Fruit fly (Drosophila melanogaster) whole organism, embryonic: Measurements from ENCODE around the gene Ugt36D1.

Experiments
- Abd-B ChIP-seq: fragments of 200-800 bp; sonication (Bioruptor generic); optimal IDR thresholded peaks from 2 replicates; lab custom pipeline; 2018; ENCODE audit warnings: missing biosample characterization, mild to moderate bottlenecking, missing genetic modification characterization, moderate library complexity
- BEAF-32 ChIP-seq: fragments of 200-800 bp; sonication (Bioruptor generic); optimal IDR thresholded peaks from 3 replicates; lab custom pipeline; 2017; ENCODE audit warnings: missing biosample characterization, missing genetic modification characterization, mild to moderate bottlenecking, moderate library complexity, missing genetic modification reagents
- CG10366 ChIP-seq: fragments of 200-800 bp; sonication (Bioruptor generic); IDR thresholded peaks from 2 replicates; pipeline ENCODE4 v1.3.6; 2022; ENCODE audit warnings: missing biosample characterization, missing genetic modification characterization
- CG10462 ChIP-seq: fragments of 200-800 bp; sonication (Bioruptor generic); optimal IDR thresholded peaks from 2 replicates; lab custom pipeline; 2016; ENCODE audit warnings: missing biosample characterization, missing genetic modification characterization
- CG11085 ChIP-seq: fragments of 200-800 bp; sonication (Bioruptor generic); IDR thresholded peaks from 2 replicates; pipeline ENCODE4 v1.3.6; 2022; ENCODE audit warnings: missing biosample characterization, missing genetic modification characterization
- CG11093 ChIP-seq: fragments of 200-800 bp; sonication (Bioruptor generic); IDR thresholded peaks from 3 replicates; pipeline ENCODE4 v1.3.6; 2022; ENCODE audit warnings: missing biosample characterization, missing genetic modification characterization
- CG11504 ChIP-seq: fragments of 200-800 bp; sonication (Bioruptor generic); optimal IDR thresholded peaks from 3 replicates; lab custom pipeline; 2019; ENCODE audit warnings: missing biosample characterization, mild to moderate bottlenecking, missing genetic modification characterization, moderate library complexity
- CG13894 ChIP-seq: fragments of 200-800 bp; sonication (Bioruptor generic); optimal IDR thresholded peaks from 3 replicates; lab custom pipeline; 2018; ENCODE audit warnings: missing biosample characterization, mild to moderate bottlenecking, missing genetic modification characterization, moderate library complexity
- CG16779 ChIP-seq: fragments of 200-800 bp; sonication (Bioruptor generic); IDR thresholded peaks from 2 replicates; pipeline ENCODE4 v1.3.6; 2022; ENCODE audit warnings: missing biosample characterization, missing genetic modification characterization
- CG17568 ChIP-seq: fragments of 200-800 bp; sonication (Bioruptor generic); optimal IDR thresholded peaks from 2 replicates; lab custom pipeline; 2018; ENCODE audit warnings: missing biosample characterization, mild to moderate bottlenecking, missing genetic modification characterization, moderate library complexity
- CG18476 ChIP-seq: fragments of 200-800 bp; sonication (Bioruptor generic); optimal IDR thresholded peaks from 2 replicates; lab custom pipeline; 2016; ENCODE audit warnings: missing biosample characterization, mild to moderate bottlenecking, missing genetic modification characterization
- CG2199 ChIP-seq: fragments of 200-800 bp; sonication (Bioruptor generic); IDR thresholded peaks from 3 replicates; pipeline ENCODE4 v1.3.6; 2022; ENCODE audit warnings: missing biosample characterization, missing genetic modification characterization
- CG2875 ChIP-seq: fragments of 200-800 bp; sonication (Bioruptor generic); optimal IDR thresholded peaks from 2 replicates; lab custom pipeline; 2017; ENCODE audit warnings: missing biosample characterization, mild to moderate bottlenecking, missing genetic modification characterization, missing genetic modification reagents
- CG32532 ChIP-seq: fragments of 200-800 bp; sonication (Bioruptor generic); IDR thresholded peaks from 2 replicates; pipeline ENCODE4 v1.3.6; 2022; ENCODE audit warnings: missing biosample characterization, missing genetic modification characterization
- CG3281 ChIP-seq: fragments of 200-800 bp; sonication (Bioruptor generic); optimal IDR thresholded peaks from 3 replicates; lab custom pipeline; 2017; ENCODE audit warnings: missing biosample characterization, mild to moderate bottlenecking, missing genetic modification characterization
- CG34422 ChIP-seq: fragments of 200-800 bp; sonication (Bioruptor generic); IDR thresholded peaks from 3 replicates; pipeline ENCODE4 v1.3.6; 2022; ENCODE audit warnings: missing biosample characterization, missing genetic modification characterization
- CG7786 ChIP-seq: fragments of 200-800 bp; sonication (Bioruptor generic); optimal IDR thresholded peaks from 2 replicates; lab custom pipeline; 2016; ENCODE audit warnings: missing biosample characterization, missing genetic modification characterization
- CG9817 ChIP-seq: fragments of 200-800 bp; sonication (Bioruptor generic); optimal IDR thresholded peaks from 2 replicates; lab custom pipeline; 2018; ENCODE audit warnings: missing biosample characterization, mild to moderate bottlenecking, missing genetic modification characterization, moderate library complexity
- CG9876 ChIP-seq: fragments of 200-800 bp; sonication (Bioruptor generic); optimal IDR thresholded peaks from 2 replicates; lab custom pipeline; 2016; ENCODE audit warnings: missing biosample characterization, missing genetic modification characterization
- E2f2 ChIP-seq: fragments of 200-800 bp; sonication (Bioruptor generic); IDR thresholded peaks from 2 replicates; pipeline ENCODE4 v1.3.6; 2022; ENCODE audit warnings: missing biosample characterization, missing genetic modification characterization
- Elba2 ChIP-seq: fragments of 200-800 bp; sonication (Bioruptor generic); optimal IDR thresholded peaks from 3 replicates; lab custom pipeline; 2016; ENCODE audit warnings: missing biosample characterization, missing genetic modification characterization
- Gug ChIP-seq: fragments of 200-800 bp; sonication (Bioruptor generic); IDR thresholded peaks from 4 replicates; pipeline ENCODE4 v1.3.6; 2022; ENCODE audit warnings: missing biosample characterization, missing genetic modification characterization
- HmgD ChIP-seq: fragments of 200-800 bp; sonication (Bioruptor generic); optimal IDR thresholded peaks from 3 replicates; lab custom pipeline; 2016; ENCODE audit warnings: missing biosample characterization, missing genetic modification characterization
- Hmr ChIP-seq: fragments of 200-800 bp; sonication (Bioruptor generic); optimal IDR thresholded peaks from 3 replicates; lab custom pipeline; 2017; ENCODE audit warnings: mild to moderate bottlenecking, missing biosample characterization, missing genetic modification reagents, missing genetic modification characterization
- Lhr ChIP-seq: fragments of 200-800 bp; sonication (Bioruptor generic); optimal IDR thresholded peaks from 3 replicates; lab custom pipeline; 2017; ENCODE audit warnings: mild to moderate bottlenecking, missing biosample characterization, missing genetic modification reagents, missing genetic modification characterization
- MESR4 ChIP-seq: fragments of 200-800 bp; sonication (Bioruptor generic); optimal IDR thresholded peaks from 2 replicates; lab custom pipeline; 2018; ENCODE audit warnings: missing biosample characterization, mild to moderate bottlenecking, missing genetic modification characterization, moderate library complexity
- Max ChIP-seq: fragments of 200-800 bp; sonication (Bioruptor generic); optimal IDR thresholded peaks from 2 replicates; lab custom pipeline; 2016; ENCODE audit warnings: missing biosample characterization, mild to moderate bottlenecking, missing genetic modification characterization
- Myb ChIP-seq: fragments of 200-800 bp; sonication (Bioruptor generic); optimal IDR thresholded peaks from 2 replicates; lab custom pipeline; 2016; ENCODE audit warnings: missing biosample characterization, missing genetic modification characterization
- NC2α ChIP-seq: fragments of 200-800 bp; sonication (Bioruptor generic); optimal IDR thresholded peaks from 2 replicates; lab custom pipeline; 2016; ENCODE audit warnings: missing biosample characterization, missing genetic modification characterization
- Opbp ChIP-seq: fragments of 200-800 bp; sonication (Bioruptor generic); IDR thresholded peaks from 3 replicates; pipeline ENCODE4 v1.3.6; 2022; ENCODE audit warnings: missing biosample characterization, missing genetic modification characterization; ENCODE audit not compliant: partially characterized antibody
- Scr ChIP-seq: fragments of 200-800 bp; sonication (Bioruptor generic); IDR thresholded peaks from 2 replicates; pipeline ENCODE4 v1.3.6; 2022; ENCODE audit warnings: missing biosample characterization, missing genetic modification characterization; ENCODE audit not compliant: partially characterized antibody
- Sox102F ChIP-seq: fragments of 200-800 bp; sonication (Bioruptor generic); optimal IDR thresholded peaks from 2 replicates; lab custom pipeline; 2018; ENCODE audit warnings: missing biosample characterization, mild to moderate bottlenecking, missing genetic modification characterization, moderate library complexity
- Sry-δ ChIP-seq: fragments of 200-800 bp; sonication (Bioruptor generic); optimal IDR thresholded peaks from 2 replicates; lab custom pipeline; 2016; ENCODE audit warnings: missing biosample characterization, missing genetic modification characterization
- Vsx1 ChIP-seq: fragments of 200-800 bp; sonication (Bioruptor generic); optimal IDR thresholded peaks from 2 replicates; lab custom pipeline; 2017; ENCODE audit warnings: missing biosample characterization, mild to moderate bottlenecking, missing genetic modification characterization, missing genetic modification reagents
- amos ChIP-seq: fragments of 200-800 bp; sonication (Bioruptor generic); IDR thresholded peaks from 2 replicates; pipeline ENCODE4 v1.3.6; 2022; ENCODE audit warnings: missing biosample characterization, missing genetic modification characterization; ENCODE audit not compliant: partially characterized antibody
- aop ChIP-seq: fragments of 200-800 bp; sonication (Bioruptor generic); IDR thresholded peaks from 2 replicates; pipeline ENCODE4 v1.3.6; 2022; ENCODE audit warnings: missing biosample characterization, missing genetic modification characterization
- ap ChIP-seq: fragments of 200-800 bp; sonication (Bioruptor generic); IDR thresholded peaks from 2 replicates; pipeline ENCODE4 v1.3.6; 2022; ENCODE audit warnings: missing biosample characterization, missing genetic modification characterization
- fu2 ChIP-seq: fragments of 200-800 bp; sonication (Bioruptor generic); optimal IDR thresholded peaks from 2 replicates; lab custom pipeline; 2016; ENCODE audit warnings: missing biosample characterization, missing genetic modification characterization
- gfzf ChIP-seq: fragments of 200-800 bp; sonication (Bioruptor generic); optimal IDR thresholded peaks from 2 replicates; lab custom pipeline; 2016; ENCODE audit warnings: missing biosample characterization, mild to moderate bottlenecking, missing genetic modification characterization, moderate library complexity
- grau ChIP-seq: fragments of 200-800 bp; optimal IDR thresholded peaks from 3 replicates; lab custom pipeline; 2019; ENCODE audit warnings: missing biosample characterization, mild to moderate bottlenecking, missing genetic modification characterization, moderate library complexity
- hbn ChIP-seq: fragments of 200-800 bp; sonication (Bioruptor generic); IDR thresholded peaks from 2 replicates; pipeline ENCODE4 v1.3.6; 2022; ENCODE audit warnings: missing biosample characterization, missing genetic modification characterization; ENCODE audit not compliant: partially characterized antibody
- p53 ChIP-seq: fragments of 200-800 bp; sonication (Bioruptor generic); optimal IDR thresholded peaks from 2 replicates; lab custom pipeline; 2016; ENCODE audit warnings: missing biosample characterization, missing genetic modification characterization
- pho ChIP-seq: fragments of 200-800 bp; sonication (Bioruptor generic); optimal IDR thresholded peaks from 2 replicates; lab custom pipeline; 2016; ENCODE audit warnings: missing biosample characterization, missing genetic modification characterization
- pzg ChIP-seq: fragments of 200-800 bp; sonication (Bioruptor generic); optimal IDR thresholded peaks from 3 replicates; lab custom pipeline; 2018; ENCODE audit warnings: missing biosample characterization, mild to moderate bottlenecking, missing genetic modification characterization, moderate library complexity
- sob ChIP-seq: fragments of 200-800 bp; sonication (Bioruptor generic); IDR thresholded peaks from 2 replicates; pipeline ENCODE4 v1.3.6; 2022; ENCODE audit warnings: missing biosample characterization, missing genetic modification characterization
- stwl ChIP-seq: fragments of 200-800 bp; sonication (Bioruptor generic); optimal IDR thresholded peaks from 3 replicates; lab custom pipeline; 2018; ENCODE audit warnings: missing biosample characterization, mild to moderate bottlenecking, missing genetic modification characterization, moderate library complexity
- unc-4 ChIP-seq: fragments of 200-800 bp; sonication (Bioruptor generic); IDR thresholded peaks from 2 replicates; pipeline ENCODE4 v1.3.6; 2022; ENCODE audit warnings: missing biosample characterization, missing genetic modification characterization; ENCODE audit not compliant: partially characterized antibody
- wek ChIP-seq: fragments of 200-800 bp; sonication (Bioruptor generic); optimal IDR thresholded peaks from 3 replicates; lab custom pipeline; 2018; ENCODE audit warnings: missing biosample characterization, mild to moderate bottlenecking, missing genetic modification characterization, moderate library complexity

Ugt36D1 gene

dm6 chr2L:18858661-18859532 is 35.5 kb downstream of the Ugt36D1 start, which contains the start of the genes CG10602 and mRpL13 (continued):
- TF ChIP-seq E2f2 (peak; percentile 55; the same call in 1 of the 2 replicates), sob (GFP tag; lab: Robert Waterston, UW) (peak; percentile 49; the same call in 1 of the 2 replicates), Opbp (peak; percentile 43; the same call in 1 of the 3 replicates), fu2 (peak; percentile 30), CG10366 (no peak), NC2α (no peak), amos (GFP tag; lab: Robert Waterston, UW) (peak; percentile 25; the same call in 1 of the 2 replicates), BEAF-32 (GFP tag; lab: Kevin White, UChicago) (peak; percentile 58), pho (peak; percentile 21), grau (tag; lab: Kevin White, UChicago) (peak; percentile 15), MESR4 (GFP tag; lab: Kevin White, UChicago) (peak; percentile 57), HmgD (GFP tag; lab: Kevin White, UChicago) (peak; percentile 91), Lhr (GFP tag; lab: Kevin White, UChicago) (peak; percentile 97), Elba2 (GFP tag; lab: Kevin White, UChicago) (peak; percentile 7), hbn (GFP tag; lab: Robert Waterston, UW) (no peak), pzg (GFP tag; lab: Kevin White, UChicago) (peak; percentile 97), wek (GFP tag; lab: Kevin White, UChicago) (no peak), CG16779 (GFP tag; lab: Robert Waterston, UW) (no peak), p53 (GFP tag; lab: Kevin White, UChicago) (peak; percentile 43), Max (GFP tag; lab: Kevin White, UChicago) (no peak), Abd-B (GFP tag; lab: Kevin White, UChicago) (peak; percentile 82), gfzf (GFP tag; lab: Kevin White, UChicago) (peak; percentile 99), CG34422 (GFP tag; lab: Robert Waterston, UW) (peak; percentile 61; the same call in 2 of the 3 replicates), CG9876 (GFP tag; lab: Kevin White, UChicago) (peak; percentile 37), Vsx1 (GFP tag; lab: Kevin White, UChicago) (no peak), Sry-δ (GFP tag; lab: Kevin White, UChicago) (peak; percentile 54), CG2199 (GFP tag; lab: Robert Waterston, UW) (peak; percentile 87), CG7786 (GFP tag; lab: Kevin White, UChicago) (peak; percentile 9), Sox102F (GFP tag; lab: Kevin White, UChicago) (no peak), CG18476 (no peak), CG32532 (GFP tag; lab: Robert Waterston, UW) (no peak), CG10462 (GFP tag; lab: Kevin White, UChicago) (no peak), CG11504 (tag; lab: Kevin White, UChicago) (peak; percentile 61), unc-4 (0 out of 2 replicates have a peak, but pooled peaks have one; percentile 13), ap (GFP tag; lab: Robert Waterston, UW) (no peak), Scr (GFP tag; lab: Robert Waterston, UW) (0 out of 2 replicates have a peak, but pooled peaks have one; percentile 24), Gug (GFP tag; lab: Robert Waterston, UW) (peak; percentile 9; the same call in 1 of the 4 replicates), Hmr (GFP tag; lab: Kevin White, UChicago) (peak; percentile 78), CG13894 (tag; lab: Kevin White, UChicago) (peak; percentile 58), CG3281 (GFP tag; lab: Kevin White, UChicago) (no peak), CG11085 (GFP tag; lab: Robert Waterston, UW) (no peak), stwl (peak; percentile 86), CG2875 (no peak), CG11093 (GFP tag; lab: Robert Waterston, UW) (no peak), CG9817 (no peak), aop (GFP tag; lab: Robert Waterston, UW) (no peak), CG17568 (GFP tag; lab: Kevin White, UChicago) (no peak), Myb (GFP tag; lab: Kevin White, UChicago) (peak; percentile 72)
